Fruit fly (Drosophila melanogaster) whole organism, embryonic: ENCODE data around the gene GCS2beta.
A peak's percentile ranks its signal among the peaks of the same experiment; 100 is the strongest.

Source experiments
- Abd-B ChIP-seq: fragments of 200-800 bp; sonication (Bioruptor generic); optimal IDR thresholded peaks from 2 replicates; lab custom pipeline; 2018; ENCODE audit warnings: missing biosample characterization, mild to moderate bottlenecking, missing genetic modification characterization, moderate library complexity
- BtbVII ChIP-seq: fragments of 200-800 bp; sonication (Bioruptor generic); optimal IDR thresholded peaks from 3 replicates; lab custom pipeline; 2017; ENCODE audit warnings: missing biosample characterization, mild to moderate bottlenecking, missing genetic modification characterization
- CG10543 ChIP-seq: fragments of 200-800 bp; sonication (Bioruptor generic); optimal IDR thresholded peaks from 3 replicates; lab custom pipeline; 2017; ENCODE audit warnings: missing biosample characterization, mild to moderate bottlenecking, missing genetic modification characterization, moderate library complexity
- CG12104 ChIP-seq: fragments of 200-800 bp; sonication (Bioruptor generic); optimal IDR thresholded peaks from 3 replicates; lab custom pipeline; 2016; ENCODE audit warnings: missing biosample characterization, missing genetic modification characterization
- CG12391 ChIP-seq: fragments of 200-800 bp; sonication (Bioruptor generic); optimal IDR thresholded peaks from 3 replicates; lab custom pipeline; 2018; ENCODE audit warnings: missing biosample characterization, mild to moderate bottlenecking, missing genetic modification characterization, moderate library complexity
- CG12942 ChIP-seq: fragments of 200-800 bp; sonication (Bioruptor generic); optimal IDR thresholded peaks from 3 replicates; lab custom pipeline; 2016; ENCODE audit warnings: missing biosample characterization, missing genetic modification characterization
- CG13424 ChIP-seq: fragments of 200-800 bp; sonication (Bioruptor generic); optimal IDR thresholded peaks from 2 replicates; lab custom pipeline; 2019; ENCODE audit warnings: missing biosample characterization, mild to moderate bottlenecking, missing genetic modification characterization, moderate library complexity
- CG13894 ChIP-seq: fragments of 200-800 bp; sonication (Bioruptor generic); optimal IDR thresholded peaks from 3 replicates; lab custom pipeline; 2018; ENCODE audit warnings: missing biosample characterization, mild to moderate bottlenecking, missing genetic modification characterization, moderate library complexity
- CG1603 ChIP-seq: fragments of 200-800 bp; sonication (Bioruptor generic); optimal IDR thresholded peaks from 2 replicates; lab custom pipeline; 2019; ENCODE audit warnings: missing biosample characterization, mild to moderate bottlenecking, missing genetic modification characterization, moderate library complexity
- CG17328 ChIP-seq: fragments of 200-800 bp; sonication (Bioruptor generic); IDR thresholded peaks from 2 replicates; pipeline ENCODE4 v1.3.6; 2022; ENCODE audit warnings: missing biosample characterization, missing genetic modification characterization
- CG17385 ChIP-seq: fragments of 200-800 bp; sonication (Bioruptor generic); optimal IDR thresholded peaks from 3 replicates; lab custom pipeline; 2018; ENCODE audit warnings: missing biosample characterization, mild to moderate bottlenecking, missing genetic modification characterization
- CG18619 ChIP-seq: fragments of 200-800 bp; sonication (Bioruptor generic); optimal IDR thresholded peaks from 3 replicates; lab custom pipeline; 2017; ENCODE audit warnings: missing biosample characterization, mild to moderate bottlenecking, missing genetic modification characterization
- CG34422 ChIP-seq: fragments of 200-800 bp; sonication (Bioruptor generic); IDR thresholded peaks from 3 replicates; pipeline ENCODE4 v1.3.6; 2022; ENCODE audit warnings: missing biosample characterization, missing genetic modification characterization
- CG6765 ChIP-seq: fragments of 200-800 bp; sonication (Bioruptor generic); optimal IDR thresholded peaks from 3 replicates; lab custom pipeline; 2017; ENCODE audit warnings: missing biosample characterization, mild to moderate bottlenecking, missing genetic modification characterization
- CG7928 ChIP-seq: fragments of 200-800 bp; sonication (Bioruptor generic); optimal IDR thresholded peaks from 2 replicates; lab custom pipeline; 2017; ENCODE audit warnings: missing biosample characterization, mild to moderate bottlenecking, missing genetic modification characterization
- CG9215 ChIP-seq: fragments of 200-800 bp; sonication (Bioruptor generic); IDR thresholded peaks from 2 replicates; pipeline ENCODE4 v1.3.6; 2022; ENCODE audit warnings: missing biosample characterization, missing genetic modification characterization
- CG9797 ChIP-seq: fragments of 200-800 bp; sonication (Bioruptor generic); optimal IDR thresholded peaks from 3 replicates; lab custom pipeline; 2018; ENCODE audit warnings: missing biosample characterization, mild to moderate bottlenecking, missing genetic modification characterization
- CoRest ChIP-seq: fragments of 200-800 bp; sonication (Bioruptor generic); optimal IDR thresholded peaks from 3 replicates; lab custom pipeline; 2018; ENCODE audit warnings: missing biosample characterization, mild to moderate bottlenecking, missing genetic modification characterization, moderate library complexity
- Dp ChIP-seq: fragments of 200-800 bp; sonication (Bioruptor generic); optimal IDR thresholded peaks from 2 replicates; lab custom pipeline; 2018; ENCODE audit warnings: missing biosample characterization, mild to moderate bottlenecking, missing genetic modification characterization, moderate library complexity
- Dref ChIP-seq: fragments of 200-800 bp; sonication (Bioruptor generic); IDR thresholded peaks from 2 replicates; pipeline ENCODE4 v1.3.6; 2022; ENCODE audit warnings: missing biosample characterization, missing genetic modification characterization
- Fer3 ChIP-seq: fragments of 200-800 bp; sonication (Bioruptor generic); optimal IDR thresholded peaks from 2 replicates; lab custom pipeline; 2018; ENCODE audit warnings: missing biosample characterization, mild to moderate bottlenecking, missing genetic modification characterization, moderate library complexity
- HHEX ChIP-seq: fragments of 200-800 bp; sonication (Bioruptor generic); optimal IDR thresholded peaks from 3 replicates; lab custom pipeline; 2017; ENCODE audit warnings: missing biosample characterization, mild to moderate bottlenecking, missing genetic modification characterization, missing genetic modification reagents
- HLHmδ ChIP-seq: fragments of 200-800 bp; sonication (Bioruptor generic); optimal IDR thresholded peaks from 2 replicates; lab custom pipeline; 2018; ENCODE audit warnings: missing biosample characterization, mild to moderate bottlenecking, missing genetic modification characterization, moderate library complexity
- Med ChIP-seq: fragments of 200-800 bp; sonication (Bioruptor generic); peaks from one replicate; lab custom pipeline; 2016; ENCODE audit warnings: missing biosample characterization, missing genetic modification characterization, mild to moderate bottlenecking, inconsistent platforms, moderate library complexity
- Mrtf ChIP-seq: fragments of 200-800 bp; sonication (Bioruptor generic); IDR thresholded peaks from 3 replicates; pipeline ENCODE4 v1.3.6; 2022; ENCODE audit warnings: missing biosample characterization, missing genetic modification characterization
- Myb ChIP-seq: fragments of 200-800 bp; sonication (Bioruptor generic); optimal IDR thresholded peaks from 2 replicates; lab custom pipeline; 2016; ENCODE audit warnings: missing biosample characterization, missing genetic modification characterization
- NK7.1 ChIP-seq: fragments of 200-800 bp; sonication (Bioruptor generic); optimal IDR thresholded peaks from 3 replicates; lab custom pipeline; 2016; ENCODE audit warnings: missing biosample characterization, missing genetic modification characterization
- Nf-YC ChIP-seq: fragments of 200-800 bp; optimal IDR thresholded peaks from 3 replicates; lab custom pipeline; 2019; ENCODE audit warnings: missing biosample characterization, mild to moderate bottlenecking, missing genetic modification characterization, moderate library complexity
- Optix ChIP-seq: fragments of 200-800 bp; sonication (Bioruptor generic); IDR thresholded peaks from 3 replicates; pipeline ENCODE4 v1.3.6; 2022; ENCODE audit warnings: missing biosample characterization, missing genetic modification characterization
- Pdp1 ChIP-seq, 2 experiments: fragments of 200-800 bp; sonication (Bioruptor generic); optimal IDR thresholded peaks; 3 replicates each; lab custom pipeline; 2016; ENCODE audit warnings: missing biosample characterization in 2 of 2, missing genetic modification characterization in 2 of 2, mild to moderate bottlenecking in 1 of 2, moderate library complexity in 1 of 2
- Rx ChIP-seq: fragments of 200-800 bp; sonication (Bioruptor generic); IDR thresholded peaks from 2 replicates; pipeline ENCODE4 v1.3.6; 2022; ENCODE audit warnings: missing biosample characterization, missing genetic modification characterization
- Sry-δ ChIP-seq: fragments of 200-800 bp; sonication (Bioruptor generic); optimal IDR thresholded peaks from 2 replicates; lab custom pipeline; 2016; ENCODE audit warnings: missing biosample characterization, missing genetic modification characterization
- Vsx1 ChIP-seq: fragments of 200-800 bp; sonication (Bioruptor generic); optimal IDR thresholded peaks from 2 replicates; lab custom pipeline; 2017; ENCODE audit warnings: missing biosample characterization, mild to moderate bottlenecking, missing genetic modification characterization, missing genetic modification reagents
- bsh ChIP-seq, 2 experiments: fragments of 200-800 bp; sonication (Bioruptor generic); optimal IDR thresholded peaks; 2 replicates each; lab custom pipeline; 2017 to 2018; ENCODE audit warnings: mild to moderate bottlenecking in 2 of 2, missing biosample characterization in 2 of 2, missing genetic modification characterization in 2 of 2, moderate library complexity in 1 of 2
- btn ChIP-seq: fragments of 200-800 bp; sonication (Bioruptor generic); optimal IDR thresholded peaks from 2 replicates; lab custom pipeline; 2016; ENCODE audit warnings: missing biosample characterization, missing genetic modification characterization
- dysf ChIP-seq: fragments of 200-800 bp; sonication (Bioruptor generic); IDR thresholded peaks from 3 replicates; pipeline ENCODE4 v1.3.6; 2022; ENCODE audit warnings: missing biosample characterization, missing genetic modification characterization
- ftz-f1 ChIP-seq: fragments of 200-800 bp; sonication (Bioruptor generic); optimal IDR thresholded peaks from 2 replicates; lab custom pipeline; 2016; ENCODE audit warnings: missing biosample characterization, missing genetic modification characterization
- lbe ChIP-seq: fragments of 200-800 bp; sonication (Bioruptor generic); optimal IDR thresholded peaks from 2 replicates; lab custom pipeline; 2016; ENCODE audit warnings: missing biosample characterization, mild to moderate bottlenecking, missing genetic modification characterization
- nerfin-1 ChIP-seq: fragments of 200-800 bp; sonication (Bioruptor generic); optimal IDR thresholded peaks from 3 replicates; lab custom pipeline; 2019; ENCODE audit warnings: missing biosample characterization, mild to moderate bottlenecking, missing genetic modification characterization, moderate library complexity
- onecut ChIP-seq: fragments of 200-800 bp; sonication (Bioruptor generic); IDR thresholded peaks from 2 replicates; pipeline ENCODE4 v1.3.6; 2022; ENCODE audit warnings: missing biosample characterization, missing genetic modification characterization
- peb ChIP-seq: fragments of 200-800 bp; sonication (Bioruptor generic); IDR thresholded peaks from 2 replicates; pipeline ENCODE4 v1.3.6; 2022; ENCODE audit warnings: missing biosample characterization, missing genetic modification characterization
- phol ChIP-seq: fragments of 200-800 bp; sonication (Bioruptor generic); optimal IDR thresholded peaks from 3 replicates; lab custom pipeline; 2018; ENCODE audit warnings: missing biosample characterization, mild to moderate bottlenecking, missing genetic modification characterization, moderate library complexity
- pita ChIP-seq: fragments of 200-800 bp; sonication (Bioruptor generic); optimal IDR thresholded peaks from 2 replicates; lab custom pipeline; 2017; ENCODE audit warnings: missing biosample characterization, mild to moderate bottlenecking, missing genetic modification characterization
- run ChIP-seq: fragments of 200-800 bp; sonication (Bioruptor generic); optimal IDR thresholded peaks from 3 replicates; lab custom pipeline; 2018; ENCODE audit warnings: missing biosample characterization, mild to moderate bottlenecking, missing genetic modification characterization
- scrt ChIP-seq: fragments of 200-800 bp; sonication (Bioruptor generic); optimal IDR thresholded peaks from 2 replicates; lab custom pipeline; 2018; ENCODE audit warnings: missing biosample characterization, mild to moderate bottlenecking, missing genetic modification characterization, moderate library complexity
- sens ChIP-seq: fragments of 200-800 bp; sonication (Bioruptor generic); peaks from one replicate; lab custom pipeline; 2016; ENCODE audit warnings: missing biosample characterization, missing genetic modification characterization
- ssp ChIP-seq: fragments of 200-800 bp; sonication (Bioruptor generic); IDR thresholded peaks from 2 replicates; pipeline ENCODE4 v1.3.6; 2022; ENCODE audit warnings: missing biosample characterization, missing genetic modification characterization
- trem ChIP-seq: fragments of 200-800 bp; optimal IDR thresholded peaks from 3 replicates; lab custom pipeline; 2019; ENCODE audit warnings: missing biosample characterization, mild to moderate bottlenecking, missing genetic modification characterization, moderate library complexity

GCS2beta gene

dm6 chr2L:17472582-17473524 is 11.3 kb downstream of the GCS2beta start, which contains the start of gene BicD:
TSS of gene BicD (minus strand) at chr2L:17473215.
- TF ChIP-seq CG1603 (peak; percentile 35), HLHmδ (peak; percentile 24), ssp (GFP tag; lab: Robert Waterston, UW) (peak; percentile 71), CG9797 (peak; percentile 80), Med (peak; percentile 76), HHEX (GFP tag; lab: Kevin White, UChicago) (peak; percentile 6), nerfin-1 (tag; lab: Kevin White, UChicago) (peak; percentile 99), dysf (0 out of 3 replicates have a peak, but pooled peaks have one; percentile 6), Pdp1 (GFP tag; optimal IDR thresholded peaks at IDR 0.05; lab: Kevin White, UChicago) (peak in 1 of 2 experiments; percentile 62), Dref (GFP tag; lab: Robert Waterston, UW) (peak; percentile 77), trem (tag; lab: Kevin White, UChicago) (peak; percentile 83), CG9215 (GFP tag; lab: Robert Waterston, UW) (no peak), lbe (GFP tag; lab: Kevin White, UChicago) (peak; percentile 37), phol (tag; lab: Kevin White, UChicago) (peak; percentile 58), Rx (GFP tag; lab: Robert Waterston, UW) (no peak), CG17385 (GFP tag; lab: Kevin White, UChicago) (peak; percentile 29), Vsx1 (GFP tag; lab: Kevin White, UChicago) (peak; percentile 75), NK7.1 (no peak), ftz-f1 (GFP tag; lab: Kevin White, UChicago) (no peak), CG10543 (GFP tag; lab: Kevin White, UChicago) (peak; percentile 12), sens (peak; percentile 37), CG12391 (tag; lab: Kevin White, UChicago) (peak; percentile 53), CG34422 (GFP tag; lab: Robert Waterston, UW) (peak; percentile 59; the same call in 1 of the 3 replicates), pita (GFP tag; lab: Kevin White, UChicago) (peak; percentile 65), CG12942 (GFP tag; lab: Kevin White, UChicago) (no peak), Fer3 (tag; lab: Kevin White, UChicago) (peak; percentile 5), Abd-B (GFP tag; lab: Kevin White, UChicago) (peak; percentile 39), run (tag; lab: Kevin White, UChicago) (peak; percentile 12), CG13424 (tag; lab: Kevin White, UChicago) (peak; percentile 4), CG6765 (GFP tag; lab: Kevin White, UChicago) (peak; percentile 0), onecut (0 out of 2 replicates have a peak, but pooled peaks have one; percentile 4), CG13894 (tag; lab: Kevin White, UChicago) (peak; percentile 51), Optix (GFP tag; lab: Robert Waterston, UW) (no peak), CG17328 (GFP tag; lab: Robert Waterston, UW) (0 out of 2 replicates have a peak, but pooled peaks have one; percentile 26), CoRest (tag; lab: Kevin White, UChicago) (peak; percentile 58), Nf-YC (tag; lab: Kevin White, UChicago) (peak; percentile 53), peb (GFP tag; lab: Robert Waterston, UW) (no peak), CG7928 (GFP tag; lab: Kevin White, UChicago) (peak; percentile 11), scrt (peak; percentile 22), BtbVII (GFP tag; lab: Kevin White, UChicago) (peak; percentile 36), CG12104 (GFP tag; lab: Kevin White, UChicago) (no peak), CG18619 (GFP tag; lab: Kevin White, UChicago) (no peak), btn (no peak), Sry-δ (GFP tag; lab: Kevin White, UChicago) (peak; percentile 56), bsh (GFP tag; optimal IDR thresholded peaks at IDR 0.05; lab: Kevin White, UChicago) (peak in 1 of 2 experiments; percentile 0), Myb (GFP tag; lab: Kevin White, UChicago) (no peak), Mrtf (GFP tag; lab: Robert Waterston, UW) (no peak), Dp (GFP tag; lab: Kevin White, UChicago) (peak; percentile 46)
